Worm (Caenorhabditis elegans): ENCODE results near the gene T21C9.11.

- TF ChIP-seq ceh-6 (GFP tag; optimal IDR thresholded peaks at IDR 0.05) (no peak), lin-11 (tag; optimal IDR thresholded peaks at IDR 0.05) (no peak), ceh-9 (tag; optimal IDR thresholded peaks at IDR 0.05) (no peak), pha-4 (tag; optimal IDR thresholded peaks at IDR 0.05) (no peak), ama-1 (optimal IDR thresholded peaks at IDR 0.05) (no peak), F13H6.1 (tag; optimal IDR thresholded peaks at IDR 0.05) (no peak), nhr-11 (tag; optimal IDR thresholded peaks at IDR 0.05) (no peak), pros-1 (tag; optimal IDR thresholded peaks at IDR 0.05) (no peak), pqm-1 (tag; optimal IDR thresholded peaks at IDR 0.05) (no peak), elt-2 (tag; optimal IDR thresholded peaks at IDR 0.05) (no peak), sox-2 (GFP tag; IDR thresholded peaks at IDR 0.05) (no peak), pax-1 (tag; optimal IDR thresholded peaks at IDR 0.05) (no peak), unc-86 (tag; optimal IDR thresholded peaks at IDR 0.05) (no peak)
These were observed 30.6 kb downstream of the T21C9.11 start for ce11 chrV:10564140-10564539.

Measured in whole organism, late embryonic.